Worm (Caenorhabditis elegans) whole organism, late embryonic: Measurements from ENCODE around the gene nstp-10.
A peak's percentile ranks its signal among the peaks of the same experiment; 100 is the strongest.

Experiments used
- C08G9.2 ChIP-seq: sonication (generic microtip); optimal IDR thresholded peaks from 2 replicates; lab custom pipeline; 2016; ENCODE audit warnings: mild to moderate bottlenecking, missing genetic modification characterization, moderate library complexity, missing compliant biosample characterization
- C38D4.7 ChIP-seq: fragments of 200-800 bp; sonication (Bioruptor generic); optimal IDR thresholded peaks from 2 replicates; lab custom pipeline; 2018; ENCODE audit warnings: mild to moderate bottlenecking, missing genetic modification characterization, moderate library complexity, missing compliant biosample characterization
- F13H6.1 ChIP-seq: sonication (generic microtip); optimal IDR thresholded peaks from 2 replicates; lab custom pipeline; 2016; ENCODE audit warnings: missing genetic modification characterization, missing compliant biosample characterization
- ama-1 ChIP-seq: fragments of 150-350 bp; optimal IDR thresholded peaks from 2 replicates; lab custom pipeline; 2014
- ceh-18 ChIP-seq: sonication (generic microtip); optimal IDR thresholded peaks from 2 replicates; lab custom pipeline; 2016; ENCODE audit warnings: missing genetic modification characterization, missing compliant biosample characterization
- ceh-19 ChIP-seq: fragments of 200-800 bp; sonication (Bioruptor generic); optimal IDR thresholded peaks from 2 replicates; lab custom pipeline; 2018; ENCODE audit warnings: mild to moderate bottlenecking, missing genetic modification characterization, missing compliant biosample characterization
- ceh-45 ChIP-seq: fragments of 200-800 bp; sonication (Bioruptor generic); IDR thresholded peaks from 2 replicates; pipeline ENCODE4 v1.3.6; 2022; ENCODE audit warnings: missing genetic modification reagents, missing genetic modification characterization, missing compliant biosample characterization
- ceh-48 ChIP-seq: sonication (generic microtip); optimal IDR thresholded peaks from 2 replicates; lab custom pipeline; 2016; ENCODE audit warnings: missing genetic modification characterization, inconsistent platforms, missing compliant biosample characterization
- ceh-9 ChIP-seq: sonication (generic microtip); optimal IDR thresholded peaks from 2 replicates; lab custom pipeline; 2016; ENCODE audit warnings: mild to moderate bottlenecking, missing genetic modification characterization, inconsistent platforms, missing compliant biosample characterization
- che-1 ChIP-seq: sonication (generic microtip); optimal IDR thresholded peaks from 2 replicates; lab custom pipeline; 2016; ENCODE audit warnings: mild to moderate bottlenecking, missing genetic modification characterization, missing compliant biosample characterization
- dmd-4 ChIP-seq: sonication (generic microtip); optimal IDR thresholded peaks from 2 replicates; lab custom pipeline; 2016; ENCODE audit warnings: borderline replicate concordance, missing genetic modification characterization, missing compliant biosample characterization
- elt-2 ChIP-seq: sonication (generic microtip); optimal IDR thresholded peaks from 2 replicates; lab custom pipeline; 2016; ENCODE audit warnings: missing genetic modification reagents, missing genetic modification characterization, missing compliant biosample characterization
- elt-4 ChIP-seq: sonication (generic microtip); optimal IDR thresholded peaks from 2 replicates; lab custom pipeline; 2016; ENCODE audit warnings: missing genetic modification characterization, missing compliant biosample characterization
- fax-1 ChIP-seq: sonication (generic microtip); optimal IDR thresholded peaks from 2 replicates; lab custom pipeline; 2016; ENCODE audit warnings: missing genotype, missing genetic modification characterization, missing compliant biosample characterization
- fkh-6 ChIP-seq: sonication (generic microtip); optimal IDR thresholded peaks from 2 replicates; lab custom pipeline; 2016; ENCODE audit warnings: missing genetic modification characterization, missing compliant biosample characterization
- hlh-13 ChIP-seq: fragments of 200-800 bp; sonication (Bioruptor generic); optimal IDR thresholded peaks from 2 replicates; lab custom pipeline; 2018; ENCODE audit warnings: mild to moderate bottlenecking, missing genetic modification characterization, missing compliant biosample characterization
- hlh-8 ChIP-seq: sonication (generic microtip); optimal IDR thresholded peaks from 2 replicates; lab custom pipeline; 2016; ENCODE audit warnings: missing genotype, missing genetic modification characterization, missing compliant biosample characterization
- lim-6 ChIP-seq: sonication (generic microtip); optimal IDR thresholded peaks from 2 replicates; lab custom pipeline; 2016; ENCODE audit warnings: missing genetic modification characterization, missing compliant biosample characterization
- mec-3 ChIP-seq: sonication (generic microtip); optimal IDR thresholded peaks from 2 replicates; lab custom pipeline; 2016; ENCODE audit warnings: borderline replicate concordance, missing genetic modification characterization, missing compliant biosample characterization
- nfya-1 ChIP-seq: sonication (generic microtip); optimal IDR thresholded peaks from 2 replicates; lab custom pipeline; 2017; ENCODE audit warnings: missing genetic modification characterization, mild to moderate bottlenecking, missing compliant biosample characterization, antibody characterized with exemption, moderate library complexity
- nhr-11 ChIP-seq: fragments of 150-350 bp; optimal IDR thresholded peaks from 2 replicates; lab custom pipeline; 2014; ENCODE audit warnings: missing biosample characterization, missing genetic modification characterization
- nhr-232 ChIP-seq: sonication (generic microtip); optimal IDR thresholded peaks from 2 replicates; lab custom pipeline; 2016; ENCODE audit warnings: missing genetic modification characterization, missing compliant biosample characterization
- npax-4 ChIP-seq: sonication (generic microtip); optimal IDR thresholded peaks from 2 replicates; lab custom pipeline; 2016; ENCODE audit warnings: missing genetic modification characterization, missing compliant biosample characterization
- odd-2 ChIP-seq: sonication (generic microtip); optimal IDR thresholded peaks from 2 replicates; lab custom pipeline; 2017; ENCODE audit warnings: antibody characterized with exemption, mild to moderate bottlenecking, missing genetic modification characterization, missing compliant biosample characterization
- pat-9 ChIP-seq: fragments of 200-800 bp; sonication (Bioruptor generic); optimal IDR thresholded peaks from 2 replicates; lab custom pipeline; 2018; ENCODE audit warnings: mild to moderate bottlenecking, missing genetic modification characterization, moderate library complexity, missing compliant biosample characterization
- pax-1 ChIP-seq: fragments of 150-350 bp; optimal IDR thresholded peaks from 2 replicates; lab custom pipeline; 2014; ENCODE audit warnings: missing biosample characterization, missing genetic modification characterization
- pha-2 ChIP-seq: sonication (generic microtip); optimal IDR thresholded peaks from 2 replicates; lab custom pipeline; 2017; ENCODE audit warnings: mild to moderate bottlenecking, missing genetic modification characterization, missing compliant biosample characterization
- pha-4 ChIP-seq: fragments of 150-350 bp; optimal IDR thresholded peaks from 2 replicates; lab custom pipeline; 2018; ENCODE audit warnings: missing biosample characterization, missing genetic modification reagents, missing genetic modification characterization
- pqm-1 ChIP-seq: sonication (generic microtip); optimal IDR thresholded peaks from 2 replicates; lab custom pipeline; 2016; ENCODE audit warnings: missing genetic modification characterization, missing compliant biosample characterization
- rnt-1 ChIP-seq: sonication (generic microtip); optimal IDR thresholded peaks from 2 replicates; lab custom pipeline; 2016; ENCODE audit warnings: missing genetic modification characterization, missing compliant biosample characterization
- sdc-2 ChIP-seq: sonication (generic microtip); optimal IDR thresholded peaks from 2 replicates; lab custom pipeline; 2016; ENCODE audit warnings: missing genotype, missing genetic modification characterization, missing compliant biosample characterization
- sox-2 ChIP-seq: fragments of 200-800 bp; sonication (Bioruptor generic); IDR thresholded peaks from 2 replicates; pipeline ENCODE4 v1.3.6; 2022; ENCODE audit warnings: missing genetic modification reagents, missing genetic modification characterization, missing compliant biosample characterization
- tbx-2 ChIP-seq: sonication (generic microtip); optimal IDR thresholded peaks from 2 replicates; lab custom pipeline; 2016; ENCODE audit warnings: missing genetic modification characterization, missing compliant biosample characterization
- tbx-7 ChIP-seq: sonication (generic microtip); optimal IDR thresholded peaks from 2 replicates; lab custom pipeline; 2016; ENCODE audit warnings: missing genotype, missing genetic modification characterization, missing compliant biosample characterization
- unc-3 ChIP-seq, 2 experiments: fragments of 200-800 bp in 1 of 2; sonication (Bioruptor generic) in 1 of 2; sonication (generic microtip) in 1 of 2; conservative IDR thresholded peaks in 1 of 2; optimal IDR thresholded peaks in 1 of 2; 2 replicates each; pipeline versions ENCODE4 v1.3.6 to Lab custom; 2016 to 2022; ENCODE audit warnings: missing compliant biosample characterization in 2 of 2, missing genetic modification characterization in 2 of 2, missing genetic modification reagents in 1 of 2
- ztf-16 ChIP-seq: sonication (generic microtip); optimal IDR thresholded peaks from 2 replicates; lab custom pipeline; 2017; ENCODE audit warnings: missing genetic modification characterization, missing compliant biosample characterization

Gene nstp-10

DNA sequence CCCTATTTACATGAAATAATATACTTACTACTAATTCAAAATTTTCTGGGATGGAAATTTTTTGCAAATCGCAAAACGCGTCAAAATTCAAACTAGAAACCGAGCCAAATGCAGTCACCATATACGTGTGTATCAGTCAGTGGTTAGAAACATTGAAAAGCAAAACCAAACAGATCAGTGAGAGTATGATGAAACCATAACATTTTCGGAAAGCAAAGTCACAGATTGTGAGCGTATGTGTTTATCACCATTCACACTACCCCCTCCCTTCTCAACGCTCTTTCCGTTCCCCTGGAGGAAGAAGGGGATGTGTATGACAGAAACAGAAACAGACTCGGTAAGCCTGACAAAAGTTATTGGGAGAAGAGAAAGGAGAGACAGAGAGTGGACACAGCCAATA, 22.0 kb upstream of the nstp-10 start:
- TF ChIP-seq ceh-19 (GFP tag; lab: Kevin White, UChicago): no peak
- no peak for TF ChIP-seq nhr-232 (tag; lab: Kevin White, UChicago)
- no peak for TF ChIP-seq elt-2
- TF ChIP-seq npax-4 (tag; lab: Kevin White, UChicago): no peak
- TF ChIP-seq tbx-2 (tag; lab: Kevin White, UChicago): no peak
- no peak for TF ChIP-seq lim-6 (tag; lab: Kevin White, UChicago)
- no peak for TF ChIP-seq F13H6.1 (tag; lab: Kevin White, UChicago)
- TF ChIP-seq pat-9 (tag; lab: Kevin White, UChicago): no peak
- no peak for TF ChIP-seq che-1 (tag; lab: Kevin White, UChicago)
- no peak for TF ChIP-seq odd-2
- TF ChIP-seq C08G9.2 (tag; lab: Kevin White, UChicago): no peak

DNA sequence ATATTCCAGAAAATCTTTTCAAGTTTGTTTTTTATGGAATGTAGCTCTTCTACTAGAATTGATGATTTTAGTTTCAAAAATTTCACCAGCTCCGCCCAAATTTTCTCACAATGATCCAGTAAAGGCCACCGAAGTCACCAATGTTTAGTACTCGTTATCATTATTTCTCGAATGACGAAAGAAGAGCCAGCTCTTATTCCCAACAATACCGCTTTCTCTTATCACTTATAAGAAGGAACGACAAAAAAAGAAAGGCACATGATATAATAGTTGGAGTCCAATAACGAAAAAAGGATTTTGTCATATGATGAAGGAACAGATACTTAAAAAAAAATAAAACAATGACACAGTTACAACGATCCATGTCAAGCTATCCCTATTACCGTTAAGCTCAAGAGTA, 21.4 kb upstream of the nstp-10 start:
- TF ChIP-seq ceh-45 (GFP tag; lab: Robert Waterston, UW): no peak
- TF ChIP-seq elt-2: peak; percentile 3
- TF ChIP-seq, all 69 proteins: peak for 1

DNA sequence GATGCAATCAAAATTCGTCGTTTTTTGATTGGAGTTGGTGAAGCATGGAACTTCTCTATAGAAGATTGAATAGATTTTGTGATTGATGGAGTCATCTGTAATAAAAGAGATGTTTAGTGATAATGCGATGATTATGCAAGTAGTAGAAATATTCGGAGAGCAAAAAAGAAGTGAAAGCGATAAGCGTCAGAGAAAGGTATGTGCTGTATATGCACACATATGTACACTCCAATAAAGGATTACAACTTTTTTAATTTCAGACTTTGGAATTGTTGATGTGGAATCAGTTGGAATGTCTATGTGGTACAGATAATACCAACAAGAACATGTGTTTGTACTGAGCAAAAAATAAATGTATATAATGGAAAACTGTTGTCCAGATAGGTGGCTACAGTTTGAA, 20.6 kb upstream of the nstp-10 start, which contains the start of gene F25B3.5:
TSS of gene F25B3.5 (minus strand) at position 101 of the 400 bp plus-strand sequence.
- TF ChIP-seq mec-3 (tag; lab: Kevin White, UChicago): no peak
- no peak for TF ChIP-seq pax-1 (tag; lab: Kevin White, UChicago)
- no peak for TF ChIP-seq sox-2 (GFP tag; lab: Robert Waterston, UW)
- no peak for TF ChIP-seq unc-3 (GFP tag; conservative IDR thresholded peaks at IDR 0.05; lab: Robert Waterston, UW)
- TF ChIP-seq unc-3 (tag; optimal IDR thresholded peaks at IDR 0.05; lab: Kevin White, UChicago): no peak

DNA sequence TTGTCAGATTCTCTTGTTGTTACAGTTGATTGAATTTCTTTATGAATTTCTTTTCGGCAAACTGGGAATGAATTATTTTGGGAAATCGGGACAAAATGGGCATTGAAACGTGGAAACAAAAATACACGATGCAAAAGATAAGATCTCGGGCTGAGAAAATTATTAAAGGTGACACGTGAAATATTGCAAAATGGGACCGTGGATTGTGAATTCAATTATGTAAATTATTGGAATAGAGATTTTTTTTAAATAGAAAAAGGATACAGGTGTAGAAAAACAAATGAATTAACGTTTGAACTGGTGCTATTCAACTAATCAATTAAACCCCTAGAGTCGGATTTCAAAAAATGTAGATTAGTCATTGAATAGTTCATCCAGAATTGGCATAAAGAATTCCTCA, 19.1 kb upstream of the nstp-10 start, which contains the start of gene F25B3.4:
TSS of gene F25B3.4 (minus strand) at position 101 of the 400 bp plus-strand sequence.
- TF ChIP-seq tbx-7 (tag; lab: Kevin White, UChicago) (no peak), ceh-48 (tag; lab: Kevin White, UChicago) (no peak), C38D4.7 (GFP tag; lab: Kevin White, UChicago) (no peak), ztf-16 (tag; lab: Kevin White, UChicago) (no peak), rnt-1 (tag; lab: Kevin White, UChicago) (no peak), fax-1 (tag; lab: Kevin White, UChicago) (no peak), pat-9 (tag; lab: Kevin White, UChicago) (no peak), fkh-6 (tag; lab: Kevin White, UChicago) (no peak), nfya-1 (no peak), ama-1 (lab: Kevin White, UChicago) (no peak), sdc-2 (tag; lab: Kevin White, UChicago) (no peak), elt-2 (no peak), pqm-1 (tag; lab: Kevin White, UChicago) (no peak), ceh-18 (tag; lab: Kevin White, UChicago) (no peak), pha-4 (no peak), nhr-11 (no peak)

DNA sequence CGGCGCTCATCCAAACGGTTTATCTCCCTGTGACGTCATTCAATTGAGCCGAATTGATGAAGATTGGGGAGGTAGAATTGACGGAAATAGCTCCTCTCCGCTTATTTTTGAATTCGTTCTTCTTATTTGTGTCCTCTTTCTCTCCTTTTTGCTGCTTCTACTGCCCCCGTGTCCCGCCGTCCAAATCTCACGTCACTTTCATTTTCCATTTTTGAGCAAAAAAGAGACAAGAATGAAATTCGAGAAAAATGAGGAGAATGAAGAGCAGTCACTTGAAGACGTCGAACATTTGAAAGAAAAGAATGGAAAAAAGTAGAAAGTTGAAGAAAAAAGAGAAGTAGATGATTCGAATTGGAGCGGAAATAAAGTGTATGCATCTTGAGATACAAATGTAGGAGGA, 13.9 kb upstream of the nstp-10 start:
- TF ChIP-seq hlh-8: no peak
- TF ChIP-seq hlh-13 (GFP tag; lab: Kevin White, UChicago): no peak
- TF ChIP-seq ceh-48 (tag; lab: Kevin White, UChicago): no peak
- TF ChIP-seq elt-4 (tag; lab: Kevin White, UChicago): no peak
- no peak for TF ChIP-seq dmd-4 (tag; lab: Kevin White, UChicago)
- TF ChIP-seq ceh-9 (tag; lab: Kevin White, UChicago): no peak
- TF ChIP-seq unc-3 (GFP tag; conservative IDR thresholded peaks at IDR 0.05; lab: Robert Waterston, UW): no peak
- no peak for TF ChIP-seq unc-3 (tag; optimal IDR thresholded peaks at IDR 0.05; lab: Kevin White, UChicago)
- no peak for TF ChIP-seq pha-2
